Fruit fly (Drosophila melanogaster): ENCODE measurements around the gene Gug.

Gene Gug

DNA sequence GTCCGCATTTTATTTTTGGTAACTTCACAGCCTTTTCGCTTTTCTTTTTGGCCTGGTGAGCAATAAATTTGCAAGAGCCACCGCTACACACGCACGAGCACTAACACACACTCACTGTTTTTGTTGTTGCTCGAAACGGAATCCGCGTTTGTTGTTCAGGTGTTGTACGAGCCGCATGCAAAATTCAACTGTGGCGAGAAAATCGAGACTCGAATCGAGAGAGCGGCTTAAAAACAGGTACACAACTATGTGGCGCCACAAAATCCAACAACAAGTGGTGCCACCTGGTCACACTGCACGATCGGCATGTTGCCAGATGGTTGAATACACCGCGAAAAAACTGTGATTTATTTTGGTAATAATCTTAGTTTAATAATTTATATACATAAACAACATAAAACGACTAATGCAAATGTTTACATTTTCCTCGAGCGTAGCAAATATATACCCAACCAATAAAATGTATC, 57.3 kb downstream of the Gug start, which contains the start of gene CG43163 (continued):
- no peak for TF ChIP-seq Dfd (GFP tag; optimal IDR thresholded peaks at IDR 0.05)
- peak; percentile 77; the same call in 2 of the 4 replicates for TF ChIP-seq chinmo (GFP tag; IDR thresholded peaks at IDR 0.05; ENCODE audit: partially characterized antibody)
- TF ChIP-seq CG17802 (tag; optimal IDR thresholded peaks at IDR 0.05): no peak
- TF ChIP-seq nau (GFP tag; optimal IDR thresholded peaks at IDR 0.05): no peak
- no peak for TF ChIP-seq maf-S (GFP tag; optimal IDR thresholded peaks at IDR 0.05)
- peak; percentile 67; the same call in 2 of the 3 replicates for TF ChIP-seq dysf (GFP tag; IDR thresholded peaks at IDR 0.05)
- peak; percentile 67 for TF ChIP-seq CG15269 (tag; optimal IDR thresholded peaks at IDR 0.05)
- TF ChIP-seq sqz (GFP tag; optimal IDR thresholded peaks at IDR 0.05): no peak
- TF ChIP-seq CG10462 (GFP tag; optimal IDR thresholded peaks at IDR 0.05): peak; percentile 34
- TF ChIP-seq Ets97D (GFP tag; optimal IDR thresholded peaks at IDR 0.05): peak; percentile 66
- peak; percentile 50 for TF ChIP-seq CG10366 (GFP tag; IDR thresholded peaks at IDR 0.05)
- peak; percentile 62; the same call in 1 of the 3 replicates for TF ChIP-seq CG2889 (GFP tag; IDR thresholded peaks at IDR 0.05)
- no peak for TF ChIP-seq Atf3 (GFP tag; optimal IDR thresholded peaks at IDR 0.05)
- TF ChIP-seq ro (GFP tag; IDR thresholded peaks at IDR 0.05): no peak
- no peak for TF ChIP-seq dati (GFP tag; IDR thresholded peaks at IDR 0.05)
- peak; percentile 74 for TF ChIP-seq Sox102F (GFP tag; optimal IDR thresholded peaks at IDR 0.05)
- TF ChIP-seq ttk (GFP tag; IDR thresholded peaks at IDR 0.05): no peak
- TF ChIP-seq row (GFP tag; IDR thresholded peaks at IDR 0.05): peak; percentile 88
- TF ChIP-seq Trl (optimal IDR thresholded peaks at IDR 0.05): peak in 1 of 2 experiments; percentile 1
- TF ChIP-seq Trl (GFP tag; optimal IDR thresholded peaks at IDR 0.05): peak; percentile 35
- TF ChIP-seq CG12155 (GFP tag; optimal IDR thresholded peaks at IDR 0.05): peak; percentile 64
- TF ChIP-seq Xbp1 (GFP tag; optimal IDR thresholded peaks at IDR 0.05): peak; percentile 78
- TF ChIP-seq CG8765 (GFP tag; IDR thresholded peaks at IDR 0.05): peak; percentile 14; the same call in 1 of the 2 replicates
- TF ChIP-seq Ravus (GFP tag; IDR thresholded peaks at IDR 0.05): no peak
- peak; percentile 82 for TF ChIP-seq gfzf (GFP tag; optimal IDR thresholded peaks at IDR 0.05)
- no peak for TF ChIP-seq CG8478 (optimal IDR thresholded peaks at IDR 0.05)
- no peak for TF ChIP-seq HmgD (GFP tag; optimal IDR thresholded peaks at IDR 0.05)
- peak; percentile 35 for TF ChIP-seq ind (GFP tag; optimal IDR thresholded peaks at IDR 0.05)
- no peak for TF ChIP-seq Oaz (GFP tag; IDR thresholded peaks at IDR 0.05)
- TF ChIP-seq CG7271 (tag; optimal IDR thresholded peaks at IDR 0.05): no peak
- TF ChIP-seq CG33213 (GFP tag; optimal IDR thresholded peaks at IDR 0.05): peak; percentile 76
- peak; percentile 58 for TF ChIP-seq Rx (GFP tag; IDR thresholded peaks at IDR 0.05)
- peak; percentile 54 for TF ChIP-seq tap (tag; optimal IDR thresholded peaks at IDR 0.05)
- peak; percentile 59; the same call in 1 of the 3 replicates for TF ChIP-seq Mrtf (GFP tag; IDR thresholded peaks at IDR 0.05)
- peak; percentile 62 for TF ChIP-seq CG10267 (tag; optimal IDR thresholded peaks at IDR 0.05)
- peak; percentile 52 for TF ChIP-seq CG1233 (GFP tag; optimal IDR thresholded peaks at IDR 0.05)
- no peak for TF ChIP-seq CG10274 (GFP tag; optimal IDR thresholded peaks at IDR 0.05)
- TF ChIP-seq sim (GFP tag; IDR thresholded peaks at IDR 0.05): no peak
- peak; percentile 61 for TF ChIP-seq dmrt11E (tag; optimal IDR thresholded peaks at IDR 0.05)
- no peak for TF ChIP-seq nerfin-2 (GFP tag; IDR thresholded peaks at IDR 0.05; ENCODE audit: partially characterized antibody)
- no peak for TF ChIP-seq Tbp (GFP tag; optimal IDR thresholded peaks at IDR 0.05)
- TF ChIP-seq klu (GFP tag; IDR thresholded peaks at IDR 0.05): no peak
- peak; percentile 53 for TF ChIP-seq kah (GFP tag; optimal IDR thresholded peaks at IDR 0.05)
- 0 out of 2 replicates have a peak, but pooled peaks have one; percentile 10 for TF ChIP-seq CG42726 (GFP tag; IDR thresholded peaks at IDR 0.05; ENCODE audit: partially characterized antibody)
- TF ChIP-seq CG7839 (tag; optimal IDR thresholded peaks at IDR 0.05): peak; percentile 73
- peak; percentile 55 for TF ChIP-seq Ptx1 (GFP tag; IDR thresholded peaks at IDR 0.05)
- no peak for TF ChIP-seq dimm (GFP tag; IDR thresholded peaks at IDR 0.05)
- TF ChIP-seq Opbp (GFP tag; IDR thresholded peaks at IDR 0.05; ENCODE audit: partially characterized antibody): peak; percentile 38; the same call in 1 of the 3 replicates
- TF ChIP-seq Stat92E (GFP tag; optimal IDR thresholded peaks at IDR 0.05): peak in 1 of 3 experiments; percentile 8
- TF ChIP-seq D19A (tag; optimal IDR thresholded peaks at IDR 0.05): peak; percentile 55
- TF ChIP-seq NfI (GFP tag; optimal IDR thresholded peaks at IDR 0.05): peak; percentile 52

Measured in whole organism, embryonic.